Worm (Caenorhabditis elegans): ENCODE data around the gene D1005.10.

The D1005.10 gene

DNA sequence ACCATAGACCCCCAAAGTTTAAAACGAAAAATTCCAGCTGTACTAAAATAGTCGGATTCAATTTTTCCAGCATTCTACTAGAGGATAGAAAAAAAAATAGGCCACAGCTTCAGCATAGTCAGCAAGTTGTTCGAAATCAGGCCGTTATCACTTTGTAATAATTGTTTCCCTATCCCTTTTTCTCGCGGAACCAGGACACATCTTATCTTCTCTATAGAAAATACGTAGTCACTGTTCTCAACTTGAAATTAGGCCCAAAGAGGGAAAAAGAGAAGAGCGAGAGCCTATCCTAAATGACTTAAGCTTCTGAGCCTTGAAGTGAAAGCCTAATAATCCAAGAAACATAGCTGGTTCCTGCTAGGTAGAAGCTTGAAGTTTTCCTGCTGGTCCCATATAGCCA, 40.3 kb downstream of the D1005.10 start:
- no peak for TF ChIP-seq ces-1 (GFP tag; optimal IDR thresholded peaks at IDR 0.05)
- TF ChIP-seq sptf-1 (tag; optimal IDR thresholded peaks at IDR 0.05), result peak; percentile 57
- TF ChIP-seq cnd-1 (tag; optimal IDR thresholded peaks at IDR 0.05), result no peak
- no peak for TF ChIP-seq M03D4.4 (tag; optimal IDR thresholded peaks at IDR 0.05)
- no peak for TF ChIP-seq ham-2 (GFP tag; optimal IDR thresholded peaks at IDR 0.05)
- TF ChIP-seq unc-39 (tag; optimal IDR thresholded peaks at IDR 0.05), result no peak
- TF ChIP-seq nhr-237 (tag; optimal IDR thresholded peaks at IDR 0.05), result no peak
- TF ChIP-seq ztf-11 (tag; optimal IDR thresholded peaks at IDR 0.05), result no peak

DNA sequence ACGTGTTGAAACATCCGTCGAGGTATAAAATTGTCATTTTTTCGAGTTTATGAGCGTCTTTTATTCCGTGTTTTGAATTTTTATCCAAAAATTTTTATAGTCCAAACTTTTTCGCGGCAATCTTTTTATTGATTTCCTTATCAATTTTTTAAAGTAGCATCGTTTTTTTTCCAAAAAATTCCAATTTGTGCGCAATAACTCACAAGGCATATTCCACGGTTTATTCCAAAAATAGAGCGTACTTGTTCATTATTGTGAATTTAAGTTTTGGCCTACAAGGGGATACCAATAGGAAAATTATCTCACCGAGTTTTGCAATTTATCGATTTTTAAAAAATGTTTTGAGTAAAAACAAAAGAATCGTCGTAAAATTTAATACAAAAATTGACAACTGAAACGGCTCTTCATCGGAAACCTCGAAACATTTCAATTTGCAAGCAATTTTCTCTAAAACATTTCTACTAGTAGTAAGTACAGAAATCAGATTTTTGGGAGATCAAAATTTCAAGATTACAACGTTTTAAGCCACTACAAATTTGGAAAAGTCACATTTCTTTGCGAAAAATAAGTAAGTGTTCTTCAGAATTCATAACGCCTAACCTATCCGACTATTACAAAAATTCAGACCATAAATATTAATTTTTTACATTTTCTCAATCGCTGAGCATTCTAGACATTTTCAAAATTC, 42.3 kb downstream of the D1005.10 start:
- TF ChIP-seq ces-1 (GFP tag; optimal IDR thresholded peaks at IDR 0.05), result peak; percentile 6
- no peak for TF ChIP-seq ztf-11 (tag; optimal IDR thresholded peaks at IDR 0.05)
- TF ChIP-seq elt-3 (tag; optimal IDR thresholded peaks at IDR 0.05), result no peak

DNA sequence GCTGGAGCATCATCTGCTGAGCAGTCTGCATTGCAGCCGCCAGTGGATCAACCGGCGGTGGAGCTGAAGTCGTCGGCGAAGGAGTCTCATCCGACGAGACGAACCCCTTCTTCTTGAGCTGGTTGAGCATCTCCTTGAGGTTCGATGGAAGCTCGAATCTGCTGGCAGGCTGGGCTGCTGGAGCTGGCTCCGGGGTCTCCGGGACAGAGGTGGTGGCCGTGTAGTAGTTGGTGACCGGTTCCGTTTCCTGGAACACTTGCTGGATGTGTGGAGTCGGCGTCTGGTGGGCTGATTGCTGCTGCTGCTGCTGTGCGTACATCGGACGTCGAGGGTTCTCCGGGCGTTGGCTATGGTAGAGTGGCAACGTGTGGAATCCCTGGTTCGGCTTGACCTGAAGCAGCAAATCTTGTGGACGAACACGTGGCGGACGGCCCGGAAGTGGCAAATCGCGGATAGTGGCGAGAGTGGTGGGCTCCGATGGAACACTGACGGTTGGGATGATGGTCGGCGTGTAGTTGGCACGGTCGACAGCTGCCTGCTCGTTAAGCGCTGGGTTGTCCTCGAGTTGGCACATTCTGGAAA, 44.3 kb downstream of the D1005.10 start:
- TF ChIP-seq lin-32 (GFP tag; optimal IDR thresholded peaks at IDR 0.05) (no peak), flh-1 (GFP tag; optimal IDR thresholded peaks at IDR 0.05) (no peak), M03D4.4 (tag; optimal IDR thresholded peaks at IDR 0.05) (no peak), unc-120 (tag; optimal IDR thresholded peaks at IDR 0.05; ENCODE audit: poor library complexity, severe bottlenecking) (no peak), lin-13 (tag; optimal IDR thresholded peaks at IDR 0.05) (no peak), elt-3 (tag; optimal IDR thresholded peaks at IDR 0.05) (no peak), pha-4 (tag; optimal IDR thresholded peaks at IDR 0.05) (no peak), ceh-39 (tag; optimal IDR thresholded peaks at IDR 0.05) (no peak), nhr-12 (tag; optimal IDR thresholded peaks at IDR 0.05) (no peak), drap-1 (GFP tag; optimal IDR thresholded peaks at IDR 0.05) (no peak), nhr-76 (tag; optimal IDR thresholded peaks at IDR 0.05) (no peak), snpc-4 (tag; optimal IDR thresholded peaks at IDR 0.05) (no peak), lsy-2 (tag; optimal IDR thresholded peaks at IDR 0.05) (no peak)

DNA sequence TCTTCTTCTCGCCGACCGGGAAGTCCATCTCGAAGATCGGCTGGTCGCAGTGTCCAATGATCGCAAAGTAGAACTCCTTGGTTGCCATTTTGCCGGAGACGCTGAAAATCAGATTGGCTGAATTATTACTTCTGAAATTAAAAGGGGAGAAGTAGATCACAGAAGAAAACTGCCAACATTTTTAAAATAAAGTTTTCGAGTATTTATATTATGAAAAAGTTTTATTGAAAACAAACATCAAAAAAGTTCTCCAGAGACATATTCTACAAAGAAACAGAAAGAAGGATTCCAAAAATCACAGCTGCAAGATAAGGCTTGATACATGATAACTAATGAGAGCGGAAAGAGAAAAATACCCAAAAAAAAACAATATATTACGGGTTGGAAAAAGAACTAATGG, 45.8 kb downstream of the D1005.10 start, which contains the start of gene sedl-1:
sedl-1 (minus strand) TSS at position 101 of the 400 bp plus-strand sequence.
- TF ChIP-seq pha-4 (tag; optimal IDR thresholded peaks at IDR 0.05) (no peak), ceh-43 (GFP tag; optimal IDR thresholded peaks at IDR 0.05) (no peak), nhr-237 (tag; optimal IDR thresholded peaks at IDR 0.05) (no peak), nhr-28 (tag; optimal IDR thresholded peaks at IDR 0.05) (no peak)

DNA sequence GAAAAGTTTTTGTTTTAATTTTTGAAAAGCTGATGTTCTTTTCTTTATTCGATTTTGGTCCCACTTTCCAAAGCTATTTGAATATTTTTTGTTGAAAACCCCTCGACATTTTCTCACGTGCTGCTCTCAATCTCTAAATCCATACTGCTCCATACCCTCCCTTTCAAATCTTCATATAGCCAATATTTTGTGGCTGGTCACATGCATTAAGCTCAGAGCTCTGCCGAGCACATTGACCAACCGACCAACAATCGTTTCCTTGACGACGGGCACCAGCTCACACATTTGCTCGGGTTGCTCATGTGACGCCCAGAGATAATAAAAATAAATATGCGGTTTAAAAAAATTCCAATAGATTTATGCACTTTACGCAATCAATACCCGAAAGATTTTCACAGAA, 47.1 kb downstream of the D1005.10 start:
- TF ChIP-seq lsy-2 (tag; optimal IDR thresholded peaks at IDR 0.05), result no peak
- TF ChIP-seq unc-120 (tag; optimal IDR thresholded peaks at IDR 0.05; ENCODE audit: poor library complexity, severe bottlenecking), result no peak
- TF ChIP-seq lin-13 (tag; optimal IDR thresholded peaks at IDR 0.05), result no peak
- no peak for TF ChIP-seq zip-8 (tag; optimal IDR thresholded peaks at IDR 0.05)
- TF ChIP-seq lin-32 (GFP tag; optimal IDR thresholded peaks at IDR 0.05), result no peak
- no peak for TF ChIP-seq ham-2 (GFP tag; optimal IDR thresholded peaks at IDR 0.05)
- TF ChIP-seq ceh-43 (GFP tag; optimal IDR thresholded peaks at IDR 0.05), result no peak
- no peak for TF ChIP-seq tbx-8 (GFP tag; optimal IDR thresholded peaks at IDR 0.05)
- no peak for TF ChIP-seq ceh-39 (tag; optimal IDR thresholded peaks at IDR 0.05)
- no peak for TF ChIP-seq nhr-28 (tag; optimal IDR thresholded peaks at IDR 0.05)
- TF ChIP-seq drap-1 (GFP tag; optimal IDR thresholded peaks at IDR 0.05), result no peak

DNA sequence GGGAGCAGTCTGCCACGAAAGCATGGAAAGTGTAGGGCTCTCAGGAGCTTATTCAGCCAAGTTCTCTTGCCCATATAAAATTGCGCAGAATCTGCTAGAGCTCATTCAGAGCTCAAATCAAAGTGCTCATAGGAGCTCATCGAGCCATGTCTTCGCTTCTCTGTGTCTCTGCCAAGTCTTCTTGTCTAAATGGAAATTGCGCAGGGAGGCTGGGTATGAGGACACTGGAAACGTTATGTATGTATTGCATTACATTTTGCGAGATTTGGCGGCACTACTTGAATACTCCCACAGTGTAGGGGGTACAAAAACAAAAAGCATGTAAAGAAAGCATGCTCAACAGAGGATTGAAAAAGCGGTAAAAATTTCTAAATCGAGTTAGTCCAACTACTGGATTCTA, 48.9 kb downstream of the D1005.10 start:
- TF ChIP-seq tbx-8 (GFP tag; optimal IDR thresholded peaks at IDR 0.05) (no peak), unc-39 (tag; optimal IDR thresholded peaks at IDR 0.05) (no peak)
